Fruit fly (Drosophila melanogaster) whole organism, embryonic: ENCODE measurements around the gene Hs6st.

ENCODE experiments used
- B-H1 ChIP-seq: fragments of 200-800 bp; sonication (Bioruptor generic); IDR thresholded peaks from 3 replicates; pipeline ENCODE4 v1.3.6; 2022; ENCODE audit warnings: missing biosample characterization, missing genetic modification characterization
- Bgb ChIP-seq: fragments of 200-800 bp; sonication (Bioruptor generic); IDR thresholded peaks from 2 replicates; pipeline ENCODE4 v1.3.6; 2022; ENCODE audit warnings: missing biosample characterization, missing genetic modification characterization; ENCODE audit not compliant: partially characterized antibody
- Bteb2 ChIP-seq: fragments of 200-800 bp; sonication (Bioruptor generic); optimal IDR thresholded peaks from 2 replicates; lab custom pipeline; 2016; ENCODE audit warnings: missing biosample characterization, missing genetic modification characterization
- CG10431 ChIP-seq: fragments of 200-800 bp; sonication (Bioruptor generic); optimal IDR thresholded peaks from 3 replicates; lab custom pipeline; 2018; ENCODE audit warnings: missing biosample characterization, mild to moderate bottlenecking, missing genetic modification characterization
- CG10543 ChIP-seq: fragments of 200-800 bp; sonication (Bioruptor generic); optimal IDR thresholded peaks from 3 replicates; lab custom pipeline; 2017; ENCODE audit warnings: missing biosample characterization, mild to moderate bottlenecking, missing genetic modification characterization, moderate library complexity
- CG10979 ChIP-seq: fragments of 200-800 bp; sonication (Bioruptor generic); optimal IDR thresholded peaks from 2 replicates; lab custom pipeline; 2018; ENCODE audit warnings: missing biosample characterization, mild to moderate bottlenecking, missing genetic modification characterization, moderate library complexity
- CG12071 ChIP-seq: fragments of 200-800 bp; sonication (Bioruptor generic); optimal IDR thresholded peaks from 3 replicates; lab custom pipeline; 2018; ENCODE audit warnings: missing biosample characterization, mild to moderate bottlenecking, missing genetic modification characterization
- CG13287 ChIP-seq: fragments of 200-800 bp; sonication (Bioruptor generic); IDR thresholded peaks from 2 replicates; pipeline ENCODE4 v1.3.6; 2022; ENCODE audit warnings: missing biosample characterization, missing genetic modification characterization; ENCODE audit not compliant: partially characterized antibody
- CG13624 ChIP-seq: fragments of 200-800 bp; sonication (Bioruptor generic); optimal IDR thresholded peaks from 2 replicates; lab custom pipeline; 2016; ENCODE audit warnings: missing biosample characterization, missing genetic modification characterization
- CG14014 ChIP-seq: fragments of 200-800 bp; sonication (Bioruptor generic); IDR thresholded peaks from 2 replicates; pipeline ENCODE4 v1.3.6; 2022; ENCODE audit warnings: missing biosample characterization, missing genetic modification characterization
- CG14860 ChIP-seq: fragments of 200-800 bp; sonication (Bioruptor generic); IDR thresholded peaks from 3 replicates; pipeline ENCODE4 v1.3.6; 2022; ENCODE audit warnings: missing biosample characterization, missing genetic modification characterization; ENCODE audit not compliant: partially characterized antibody
- CG1529 ChIP-seq: fragments of 200-800 bp; sonication (Bioruptor generic); optimal IDR thresholded peaks from 3 replicates; lab custom pipeline; 2018; ENCODE audit warnings: missing biosample characterization, missing genetic modification characterization
- CG16779 ChIP-seq: fragments of 200-800 bp; sonication (Bioruptor generic); IDR thresholded peaks from 2 replicates; pipeline ENCODE4 v1.3.6; 2022; ENCODE audit warnings: missing biosample characterization, missing genetic modification characterization
- CG17361 ChIP-seq: fragments of 200-800 bp; sonication (Bioruptor generic); IDR thresholded peaks from 3 replicates; pipeline ENCODE4 v1.3.6; 2022; ENCODE audit warnings: missing biosample characterization, missing genetic modification characterization
- CG1832 ChIP-seq: fragments of 200-800 bp; sonication (Bioruptor generic); optimal IDR thresholded peaks from 2 replicates; lab custom pipeline; 2017; ENCODE audit warnings: missing biosample characterization, mild to moderate bottlenecking, missing genetic modification characterization, inconsistent platforms
- CG31224 ChIP-seq: fragments of 200-800 bp; sonication (Bioruptor generic); IDR thresholded peaks from 2 replicates; pipeline ENCODE4 v1.3.6; 2022; ENCODE audit warnings: missing biosample characterization, missing genetic modification characterization
- CG32767 ChIP-seq: fragments of 200-800 bp; sonication (Bioruptor generic); IDR thresholded peaks from 2 replicates; pipeline ENCODE4 v1.3.6; 2022; ENCODE audit warnings: missing biosample characterization, missing genetic modification characterization
- CG3847 ChIP-seq: fragments of 200-800 bp; sonication (Bioruptor generic); IDR thresholded peaks from 2 replicates; pipeline ENCODE4 v1.3.6; 2022; ENCODE audit warnings: missing biosample characterization, missing genetic modification characterization
- CG3995 ChIP-seq: fragments of 200-800 bp; sonication (Bioruptor generic); optimal IDR thresholded peaks from 3 replicates; lab custom pipeline; 2016; ENCODE audit warnings: missing biosample characterization, missing genetic modification characterization
- CG4404 ChIP-seq: fragments of 200-800 bp; sonication (Bioruptor generic); IDR thresholded peaks from 2 replicates; pipeline ENCODE4 v1.3.6; 2022; ENCODE audit warnings: missing biosample characterization, missing genetic modification characterization
- CG5245 ChIP-seq: fragments of 200-800 bp; sonication (Bioruptor generic); optimal IDR thresholded peaks from 3 replicates; lab custom pipeline; 2016; ENCODE audit warnings: missing biosample characterization, missing genetic modification characterization
- CG6854 ChIP-seq: fragments of 200-800 bp; sonication (Bioruptor generic); optimal IDR thresholded peaks from 3 replicates; lab custom pipeline; 2017; ENCODE audit warnings: missing biosample characterization, mild to moderate bottlenecking, missing genetic modification characterization
- CG8359 ChIP-seq: fragments of 200-800 bp; sonication (Bioruptor generic); optimal IDR thresholded peaks from 2 replicates; lab custom pipeline; 2017; ENCODE audit warnings: missing biosample characterization, mild to moderate bottlenecking, missing genetic modification characterization, borderline replicate concordance
- CHES-1-like ChIP-seq: fragments of 200-800 bp; sonication (Bioruptor generic); optimal IDR thresholded peaks from 2 replicates; lab custom pipeline; 2016; ENCODE audit warnings: missing biosample characterization, missing genetic modification characterization
- Chrac-16 ChIP-seq: fragments of 200-800 bp; sonication (Bioruptor generic); optimal IDR thresholded peaks from 3 replicates; lab custom pipeline; 2016; ENCODE audit warnings: missing biosample characterization, missing genetic modification characterization
- CkIIα-i1 ChIP-seq: fragments of 200-800 bp; sonication (Bioruptor generic); IDR thresholded peaks from 2 replicates; pipeline ENCODE4 v1.3.6; 2022; ENCODE audit warnings: missing biosample characterization, missing genetic modification characterization
- E2f2 ChIP-seq: fragments of 200-800 bp; sonication (Bioruptor generic); IDR thresholded peaks from 2 replicates; pipeline ENCODE4 v1.3.6; 2022; ENCODE audit warnings: missing biosample characterization, missing genetic modification characterization
- Gsc ChIP-seq: fragments of 200-800 bp; sonication (Bioruptor generic); IDR thresholded peaks from 2 replicates; pipeline ENCODE4 v1.3.6; 2022; ENCODE audit warnings: missing biosample characterization, missing genetic modification characterization
- Hmr ChIP-seq: fragments of 200-800 bp; sonication (Bioruptor generic); optimal IDR thresholded peaks from 3 replicates; lab custom pipeline; 2017; ENCODE audit warnings: mild to moderate bottlenecking, missing biosample characterization, missing genetic modification reagents, missing genetic modification characterization
- Meics ChIP-seq: fragments of 200-800 bp; sonication (Bioruptor generic); optimal IDR thresholded peaks from 2 replicates; lab custom pipeline; 2017; ENCODE audit warnings: missing biosample characterization, mild to moderate bottlenecking, missing genetic modification characterization
- Myb ChIP-seq: fragments of 200-800 bp; sonication (Bioruptor generic); optimal IDR thresholded peaks from 2 replicates; lab custom pipeline; 2016; ENCODE audit warnings: missing biosample characterization, missing genetic modification characterization
- NFAT ChIP-seq: fragments of 200-800 bp; sonication (Bioruptor generic); IDR thresholded peaks from 2 replicates; pipeline ENCODE4 v1.3.6; 2022; ENCODE audit warnings: missing biosample characterization, missing genetic modification characterization
- Sry-β ChIP-seq: fragments of 200-800 bp; sonication (Bioruptor generic); optimal IDR thresholded peaks from 2 replicates; lab custom pipeline; 2018; ENCODE audit warnings: missing biosample characterization, mild to moderate bottlenecking, missing genetic modification characterization, moderate library complexity
- Ssrp ChIP-seq: fragments of 200-800 bp; sonication (Bioruptor generic); optimal IDR thresholded peaks from 2 replicates; lab custom pipeline; 2018; ENCODE audit warnings: missing biosample characterization, mild to moderate bottlenecking, missing genetic modification characterization, moderate library complexity
- al ChIP-seq: fragments of 200-800 bp; sonication (Bioruptor generic); IDR thresholded peaks from 2 replicates; pipeline ENCODE4 v1.3.6; 2022; ENCODE audit warnings: missing biosample characterization, missing genetic modification characterization
- ato ChIP-seq: fragments of 200-800 bp; sonication (Bioruptor generic); IDR thresholded peaks from 2 replicates; pipeline ENCODE4 v1.3.6; 2022; ENCODE audit warnings: missing biosample characterization, missing genetic modification characterization; ENCODE audit not compliant: partially characterized antibody
- bigmax ChIP-seq: fragments of 200-800 bp; sonication (Bioruptor generic); optimal IDR thresholded peaks from 2 replicates; lab custom pipeline; 2018; ENCODE audit warnings: missing biosample characterization, mild to moderate bottlenecking, missing genetic modification characterization
- cwo ChIP-seq: fragments of 200-800 bp; sonication (Bioruptor generic); optimal IDR thresholded peaks from 3 replicates; lab custom pipeline; 2017; ENCODE audit warnings: missing biosample characterization, missing genetic modification characterization, mild to moderate bottlenecking, moderate library complexity, missing genetic modification reagents
- gro ChIP-seq: fragments of 200-800 bp; sonication (Bioruptor generic); optimal IDR thresholded peaks from 2 replicates; lab custom pipeline; 2016; ENCODE audit warnings: missing biosample characterization, missing genetic modification characterization
- hbn ChIP-seq: fragments of 200-800 bp; sonication (Bioruptor generic); IDR thresholded peaks from 2 replicates; pipeline ENCODE4 v1.3.6; 2022; ENCODE audit warnings: missing biosample characterization, missing genetic modification characterization; ENCODE audit not compliant: partially characterized antibody
- klu ChIP-seq: fragments of 200-800 bp; sonication (Bioruptor generic); IDR thresholded peaks from 2 replicates; pipeline ENCODE4 v1.3.6; 2022; ENCODE audit warnings: missing biosample characterization, missing genetic modification characterization
- lola ChIP-seq, 3 experiments: fragments of >200 bp in 2 of 3; fragments of 200-800 bp in 1 of 3; sonication (Bioruptor generic) in 1 of 3; optimal IDR thresholded peaks; 2 replicates each; lab custom pipeline; 2017 to 2019; ENCODE audit warnings: missing biosample characterization in 3 of 3, missing genetic modification characterization in 3 of 3, mild to moderate bottlenecking in 1 of 3, moderate library complexity in 1 of 3
- nerfin-1 ChIP-seq: fragments of 200-800 bp; sonication (Bioruptor generic); optimal IDR thresholded peaks from 3 replicates; lab custom pipeline; 2019; ENCODE audit warnings: missing biosample characterization, mild to moderate bottlenecking, missing genetic modification characterization, moderate library complexity
- nmo ChIP-seq: fragments of 200-800 bp; sonication (Bioruptor generic); optimal IDR thresholded peaks from 2 replicates; lab custom pipeline; 2018; ENCODE audit warnings: missing biosample characterization, mild to moderate bottlenecking, missing genetic modification characterization, moderate library complexity
- onecut ChIP-seq: fragments of 200-800 bp; sonication (Bioruptor generic); IDR thresholded peaks from 2 replicates; pipeline ENCODE4 v1.3.6; 2022; ENCODE audit warnings: missing biosample characterization, missing genetic modification characterization
- ranshi ChIP-seq: fragments of 200-800 bp; sonication (Bioruptor generic); IDR thresholded peaks from 2 replicates; pipeline ENCODE4 v1.3.6; 2022; ENCODE audit warnings: missing biosample characterization, missing genetic modification characterization
- schlank ChIP-seq: fragments of 200-800 bp; sonication (Bioruptor generic); optimal IDR thresholded peaks from 2 replicates; lab custom pipeline; 2018; ENCODE audit warnings: missing biosample characterization, mild to moderate bottlenecking, missing genetic modification characterization
- sob ChIP-seq: fragments of 200-800 bp; sonication (Bioruptor generic); IDR thresholded peaks from 2 replicates; pipeline ENCODE4 v1.3.6; 2022; ENCODE audit warnings: missing biosample characterization, missing genetic modification characterization
- tup ChIP-seq: fragments of 200-800 bp; sonication (Bioruptor generic); optimal IDR thresholded peaks from 2 replicates; lab custom pipeline; 2016; ENCODE audit warnings: missing biosample characterization, mild to moderate bottlenecking, missing genetic modification characterization, moderate library complexity
- unc-4 ChIP-seq: fragments of 200-800 bp; sonication (Bioruptor generic); IDR thresholded peaks from 2 replicates; pipeline ENCODE4 v1.3.6; 2022; ENCODE audit warnings: missing biosample characterization, missing genetic modification characterization; ENCODE audit not compliant: partially characterized antibody
- wor ChIP-seq: fragments of 200-800 bp; sonication (Bioruptor generic); IDR thresholded peaks from 2 replicates; pipeline ENCODE4 v1.3.6; 2022; ENCODE audit warnings: missing biosample characterization, missing genetic modification characterization

Gene Hs6st

dm6 chr3R:19924331-19924730 is 84.0 kb downstream of the Hs6st start (continued):
- TF ChIP-seq lola (GFP tag; optimal IDR thresholded peaks at IDR 0.05; lab: Kevin White, UChicago) (no peak), nerfin-1 (no peak), CG13287 (GFP tag; lab: Robert Waterston, UW) (no peak), hbn (GFP tag; lab: Robert Waterston, UW) (no peak), E2f2 (no peak), Meics (GFP tag; lab: Kevin White, UChicago) (peak; percentile 49), Ssrp (tag; lab: Kevin White, UChicago) (no peak), unc-4 (no peak), CG5245 (GFP tag; lab: Kevin White, UChicago) (no peak), nmo (no peak), CG32767 (no peak), gro (GFP tag; lab: Kevin White, UChicago) (no peak), CG12071 (GFP tag; lab: Kevin White, UChicago) (peak; percentile 51), CG31224 (no peak), CG1529 (no peak), Sry-β (no peak), CG4404 (GFP tag; lab: Robert Waterston, UW) (no peak), ato (no peak), Myb (GFP tag; lab: Kevin White, UChicago) (no peak), B-H1 (GFP tag; lab: Robert Waterston, UW) (no peak), schlank (tag; lab: Kevin White, UChicago) (peak; percentile 24), CG10979 (tag; lab: Kevin White, UChicago) (no peak), CG3847 (GFP tag; lab: Robert Waterston, UW) (no peak), CkIIα-i1 (GFP tag; lab: Robert Waterston, UW) (no peak), CG1832 (no peak), sob (peak; percentile 33; the same call in 1 of the 2 replicates), cwo (peak; percentile 8), Bteb2 (no peak), CHES-1-like (no peak), CG16779 (no peak), CG17361 (no peak), NFAT (GFP tag; lab: Robert Waterston, UW) (no peak), CG8359 (GFP tag; lab: Kevin White, UChicago) (no peak), CG10431 (GFP tag; lab: Kevin White, UChicago) (no peak), Gsc (no peak), onecut (GFP tag; lab: Robert Waterston, UW) (no peak), bigmax (GFP tag; lab: Kevin White, UChicago) (no peak), al (no peak), CG14860 (GFP tag; lab: Robert Waterston, UW) (no peak), Chrac-16 (GFP tag; lab: Kevin White, UChicago) (no peak), Bgb (GFP tag; lab: Robert Waterston, UW) (no peak), CG10543 (GFP tag; lab: Kevin White, UChicago) (peak; percentile 49), CG3995 (GFP tag; lab: Kevin White, UChicago) (peak; percentile 2), wor (GFP tag; lab: Robert Waterston, UW) (no peak), CG13624 (GFP tag; lab: Kevin White, UChicago) (no peak), tup (GFP tag; lab: Kevin White, UChicago) (no peak), ranshi (GFP tag; lab: Robert Waterston, UW) (no peak), klu (GFP tag; lab: Robert Waterston, UW) (no peak), Hmr (peak; percentile 66), CG6854 (GFP tag; lab: Kevin White, UChicago) (peak; percentile 37), CG14014 (peak; percentile 43; the same call in 1 of the 2 replicates)
